Fruit fly (Drosophila melanogaster): ENCODE data around the gene CG5004.

Gene CG5004

dm6 chrX:17121600-17121999, 14.2 kb downstream of the CG5004 start (continued):
- no peak for TF ChIP-seq CG1832 (GFP tag; optimal IDR thresholded peaks at IDR 0.05)
- TF ChIP-seq CG4424 (GFP tag; optimal IDR thresholded peaks at IDR 0.05), result no peak
- no peak for TF ChIP-seq CG2889 (GFP tag; IDR thresholded peaks at IDR 0.05)
- TF ChIP-seq CTCF (GFP tag; optimal IDR thresholded peaks at IDR 0.05), result no peak
- TF ChIP-seq Abd-B (GFP tag; optimal IDR thresholded peaks at IDR 0.05), result no peak
- TF ChIP-seq exex (tag; optimal IDR thresholded peaks at IDR 0.05), result no peak
- no peak for TF ChIP-seq CkIIα-i1 (GFP tag; IDR thresholded peaks at IDR 0.05)
- TF ChIP-seq CG15269 (tag; optimal IDR thresholded peaks at IDR 0.05), result peak; percentile 51
- TF ChIP-seq Fer2 (tag; optimal IDR thresholded peaks at IDR 0.05), result no peak
- TF ChIP-seq sisA (GFP tag; IDR thresholded peaks at IDR 0.05), result 0 out of 2 replicates have a peak, but pooled peaks have one; percentile 10
- peak; percentile 0 for TF ChIP-seq twi (tag; optimal IDR thresholded peaks at IDR 0.05)
- TF ChIP-seq fru (optimal IDR thresholded peaks at IDR 0.05), result no peak
- TF ChIP-seq pan (optimal IDR thresholded peaks at IDR 0.05), result no peak
- TF ChIP-seq pan (GFP tag; optimal IDR thresholded peaks at IDR 0.05 in 1 of 2, IDR thresholded peaks at IDR 0.05 in 1 of 2), result no peak
- no peak for TF ChIP-seq CG14965 (GFP tag; optimal IDR thresholded peaks at IDR 0.05; ENCODE audit: borderline replicate concordance)
- peak; percentile 8 for TF ChIP-seq zf30C (GFP tag; optimal IDR thresholded peaks at IDR 0.05)
- no peak for TF ChIP-seq zfh2 (GFP tag; optimal IDR thresholded peaks at IDR 0.05)
- TF ChIP-seq CG32767 (GFP tag; IDR thresholded peaks at IDR 0.05), result no peak
- no peak for TF ChIP-seq caup (GFP tag; optimal IDR thresholded peaks at IDR 0.05; ENCODE audit: severe bottlenecking)
- no peak for TF ChIP-seq crc (GFP tag; optimal IDR thresholded peaks at IDR 0.05)
- TF ChIP-seq CG11456 (GFP tag; IDR thresholded peaks at IDR 0.05), result no peak
- TF ChIP-seq ash1 (GFP tag; optimal IDR thresholded peaks at IDR 0.05), result no peak
- TF ChIP-seq CG31365 (tag; optimal IDR thresholded peaks at IDR 0.05), result no peak
- TF ChIP-seq CG15011 (GFP tag; optimal IDR thresholded peaks at IDR 0.05), result no peak
- no peak for TF ChIP-seq CG12744 (GFP tag; optimal IDR thresholded peaks at IDR 0.05)
- no peak for TF ChIP-seq Sry-δ (GFP tag; optimal IDR thresholded peaks at IDR 0.05)
- no peak for TF ChIP-seq CG2129 (GFP tag; IDR thresholded peaks at IDR 0.05; ENCODE audit: partially characterized antibody)
- no peak for TF ChIP-seq Hey (tag; optimal IDR thresholded peaks at IDR 0.05)
- no peak for TF ChIP-seq esg (GFP tag; conservative IDR thresholded peaks at IDR 0.05)
- TF ChIP-seq sug (tag; optimal IDR thresholded peaks at IDR 0.05), result no peak
- TF ChIP-seq Doc2 (GFP tag; IDR thresholded peaks at IDR 0.05), result no peak
- TF ChIP-seq CG7928 (GFP tag; optimal IDR thresholded peaks at IDR 0.05), result no peak
- TF ChIP-seq Gsc (GFP tag; IDR thresholded peaks at IDR 0.05), result no peak
- no peak for TF ChIP-seq mam (GFP tag; optimal IDR thresholded peaks at IDR 0.05)
- no peak for TF ChIP-seq Ptx1 (GFP tag; IDR thresholded peaks at IDR 0.05)
- no peak for TF ChIP-seq fd3F (GFP tag; optimal IDR thresholded peaks at IDR 0.05)
- peak; percentile 50 for TF ChIP-seq CG7556 (GFP tag; optimal IDR thresholded peaks at IDR 0.05)
- no peak for TF ChIP-seq CG10654 (GFP tag; optimal IDR thresholded peaks at IDR 0.05)
- no peak for TF ChIP-seq rib (GFP tag; IDR thresholded peaks at IDR 0.05)
- TF ChIP-seq CG7745 (tag; optimal IDR thresholded peaks at IDR 0.05), result no peak
- TF ChIP-seq dmrt99B (tag; optimal IDR thresholded peaks at IDR 0.05), result peak; percentile 45
- no peak for TF ChIP-seq repo (GFP tag; optimal IDR thresholded peaks at IDR 0.05)
- no peak for TF ChIP-seq CG3407 (GFP tag; optimal IDR thresholded peaks at IDR 0.05)
- TF ChIP-seq gcm (GFP tag; optimal IDR thresholded peaks at IDR 0.05), result peak; percentile 37
- TF ChIP-seq CG8359 (GFP tag; optimal IDR thresholded peaks at IDR 0.05; ENCODE audit: borderline replicate concordance), result no peak
- TF ChIP-seq CG42726 (GFP tag; IDR thresholded peaks at IDR 0.05; ENCODE audit: partially characterized antibody), result no peak
- TF ChIP-seq Hmr (GFP tag; optimal IDR thresholded peaks at IDR 0.05), result no peak
- TF ChIP-seq mld (GFP tag; IDR thresholded peaks at IDR 0.05; ENCODE audit: partially characterized antibody), result no peak
- no peak for TF ChIP-seq CG17328 (GFP tag; IDR thresholded peaks at IDR 0.05)
- TF ChIP-seq CG7987 (GFP tag; optimal IDR thresholded peaks at IDR 0.05), result peak; percentile 1
- no peak for TF ChIP-seq vfl (GFP tag; optimal IDR thresholded peaks at IDR 0.05)
- no peak for TF ChIP-seq stwl (tag; optimal IDR thresholded peaks at IDR 0.05)

All from whole organism, embryonic.